Worm (Caenorhabditis elegans) whole organism, L1 larva: ENCODE measurements around the gene DH11.2.

Source experiments
- C04F5.9 ChIP-seq: sonication (generic microtip); optimal IDR thresholded peaks from 2 replicates; lab custom pipeline; 2016; ENCODE audit warnings: missing genetic modification characterization, missing compliant biosample characterization
- C34B4.2 ChIP-seq: sonication (generic microtip); optimal IDR thresholded peaks from 2 replicates; lab custom pipeline; 2017; ENCODE audit warnings: mild to moderate bottlenecking, missing genetic modification characterization, missing compliant biosample characterization
- F16B12.6 ChIP-seq: fragments of 150-350 bp; optimal IDR thresholded peaks from 2 replicates; lab custom pipeline; 2014; ENCODE audit warnings: missing biosample characterization, missing genetic modification characterization
- ama-1 ChIP-seq: fragments of 150-350 bp; optimal IDR thresholded peaks from 2 replicates; lab custom pipeline; 2014
- blmp-1 ChIP-seq: fragments of 150-350 bp; optimal IDR thresholded peaks from 2 replicates; lab custom pipeline; 2014; ENCODE audit warnings: missing biosample characterization, missing genetic modification characterization
- ceh-63 ChIP-seq: fragments of 200-800 bp; sonication (Bioruptor generic); optimal IDR thresholded peaks from 2 replicates; lab custom pipeline; 2018; ENCODE audit warnings: mild to moderate bottlenecking, missing genetic modification characterization, missing compliant biosample characterization
- ceh-82 ChIP-seq, 3 experiments: fragments of 150-350 bp in 1 of 3; sonication (generic microtip) in 2 of 3; optimal IDR thresholded peaks; 2 replicates each; lab custom pipeline; 2014 to 2017; ENCODE audit warnings: missing biosample characterization in 3 of 3, missing genetic modification characterization in 3 of 3
- ceh-88 ChIP-seq: fragments of 200-800 bp; sonication (Bioruptor generic); IDR thresholded peaks from 2 replicates; pipeline ENCODE4 v1.3.6; 2022; ENCODE audit warnings: missing genetic modification characterization, missing compliant biosample characterization
- ces-1 ChIP-seq: fragments of 150-350 bp; optimal IDR thresholded peaks from 2 replicates; lab custom pipeline; 2014; ENCODE audit warnings: missing biosample characterization, missing genetic modification reagents, missing genetic modification characterization
- egl-13 ChIP-seq: sonication (generic microtip); optimal IDR thresholded peaks from 2 replicates; lab custom pipeline; 2016; ENCODE audit warnings: missing genotype, missing genetic modification reagents, missing genetic modification characterization, missing compliant biosample characterization
- elt-3 ChIP-seq, 6 experiments: fragments of 150-350 bp in 1 of 6; sonication (generic microtip); optimal IDR thresholded peaks; 2 replicates each; lab custom pipeline; 2017 to 2018; ENCODE audit warnings: missing biosample characterization in 6 of 6, missing genetic modification characterization in 6 of 6, inconsistent platforms in 1 of 6
- ets-5 ChIP-seq: fragments of 200-800 bp; sonication (Bioruptor generic); IDR thresholded peaks from 2 replicates; pipeline ENCODE4 v1.3.6; 2022; ENCODE audit warnings: missing genetic modification characterization, missing compliant biosample characterization
- fkh-10 ChIP-seq: sonication (generic microtip); optimal IDR thresholded peaks from 2 replicates; lab custom pipeline; 2017; ENCODE audit warnings: missing biosample characterization, missing genetic modification reagents, missing genetic modification characterization
- fkh-4 ChIP-seq: sonication (generic microtip); optimal IDR thresholded peaks from 2 replicates; lab custom pipeline; 2016; ENCODE audit warnings: missing compliant biosample characterization, missing genetic modification characterization, borderline replicate concordance
- hlh-4 ChIP-seq: sonication (generic microtip); optimal IDR thresholded peaks from 2 replicates; lab custom pipeline; 2016; ENCODE audit warnings: mild to moderate bottlenecking, missing genetic modification characterization, missing compliant biosample characterization
- hpl-2 ChIP-seq: fragments of 150-350 bp; optimal IDR thresholded peaks from 2 replicates; lab custom pipeline; 2014; ENCODE audit warnings: missing biosample characterization, missing genetic modification reagents, missing genetic modification characterization
- isw-1 ChIP-seq: fragments of 200-800 bp; sonication (Bioruptor generic); IDR thresholded peaks from 2 replicates; pipeline ENCODE4 v1.3.6; 2022; ENCODE audit warnings: missing genetic modification characterization, missing compliant biosample characterization
- lin-15B ChIP-seq: fragments of 150-350 bp; sonication (generic microtip); optimal IDR thresholded peaks from 3 replicates; lab custom pipeline; 2014; ENCODE audit warnings: missing biosample characterization, missing genetic modification characterization
- lin-39 ChIP-seq: fragments of 150-350 bp; optimal IDR thresholded peaks from 2 replicates; lab custom pipeline; 2014; ENCODE audit warnings: missing biosample characterization, missing genetic modification reagents, missing genetic modification characterization
- mef-2 ChIP-seq: fragments of 150-350 bp; optimal IDR thresholded peaks from 2 replicates; lab custom pipeline; 2014; ENCODE audit warnings: missing biosample characterization, missing genetic modification characterization
- mep-1 ChIP-seq: fragments of 150-350 bp; optimal IDR thresholded peaks from 2 replicates; lab custom pipeline; 2014; ENCODE audit warnings: missing biosample characterization, missing genetic modification characterization
- nhr-19 ChIP-seq: fragments of 200-800 bp; sonication (Bioruptor generic); conservative IDR thresholded peaks from 2 replicates; pipeline ENCODE4 v1.3.6; 2022; ENCODE audit warnings: missing genetic modification characterization, missing compliant biosample characterization
- nhr-20 ChIP-seq: sonication (generic microtip); optimal IDR thresholded peaks from 2 replicates; lab custom pipeline; 2016; ENCODE audit warnings: mild to moderate bottlenecking, missing genetic modification characterization, missing compliant biosample characterization
- nhr-84 ChIP-seq: sonication (generic microtip); optimal IDR thresholded peaks from 2 replicates; lab custom pipeline; 2017; ENCODE audit warnings: missing biosample characterization, missing genetic modification characterization
- nhr-90 ChIP-seq: sonication (generic microtip); optimal IDR thresholded peaks from 2 replicates; lab custom pipeline; 2016; ENCODE audit warnings: mild to moderate bottlenecking, missing genetic modification characterization, missing compliant biosample characterization; ENCODE audit not compliant: poor library complexity
- skn-1 ChIP-seq: fragments of 150-350 bp; optimal IDR thresholded peaks from 2 replicates; lab custom pipeline; 2014; ENCODE audit warnings: missing biosample characterization, missing genetic modification characterization
- snu-23 ChIP-seq: sonication (generic microtip); optimal IDR thresholded peaks from 2 replicates; lab custom pipeline; 2016; ENCODE audit warnings: missing genetic modification characterization, missing compliant biosample characterization
- sup-37 ChIP-seq: fragments of 200-800 bp; sonication (Bioruptor generic); optimal IDR thresholded peaks from 2 replicates; lab custom pipeline; 2018; ENCODE audit warnings: mild to moderate bottlenecking, missing genetic modification characterization, missing compliant biosample characterization
- tbx-2 ChIP-seq: sonication (generic microtip); optimal IDR thresholded peaks from 2 replicates; lab custom pipeline; 2016; ENCODE audit warnings: missing genetic modification characterization, missing compliant biosample characterization
- unc-130 ChIP-seq: fragments of 150-350 bp; optimal IDR thresholded peaks from 2 replicates; lab custom pipeline; 2017; ENCODE audit warnings: missing biosample characterization, missing genetic modification characterization, inconsistent platforms
- unc-30 ChIP-seq: sonication (generic microtip); optimal IDR thresholded peaks from 2 replicates; lab custom pipeline; 2017; ENCODE audit warnings: missing biosample characterization, missing genetic modification characterization
- unc-86 ChIP-seq: sonication (generic microtip); optimal IDR thresholded peaks from 2 replicates; lab custom pipeline; 2016; ENCODE audit warnings: missing genetic modification characterization, missing compliant biosample characterization
- unc-98 ChIP-seq: fragments of 200-800 bp; sonication (Bioruptor generic); IDR thresholded peaks from 2 replicates; pipeline ENCODE4 v1.3.6; 2022; ENCODE audit warnings: missing genetic modification characterization, missing compliant biosample characterization
- xbp-1 ChIP-seq: sonication (generic microtip); optimal IDR thresholded peaks from 2 replicates; lab custom pipeline; 2016; ENCODE audit warnings: missing genetic modification characterization, missing compliant biosample characterization
- ztf-11 ChIP-seq, 2 experiments: sonication (generic microtip); optimal IDR thresholded peaks; 2 replicates each; lab custom pipeline; 2016 to 2017; ENCODE audit warnings: missing genetic modification characterization in 2 of 2, missing biosample characterization in 1 of 2, missing compliant biosample characterization in 1 of 2

Gene DH11.2

DNA sequence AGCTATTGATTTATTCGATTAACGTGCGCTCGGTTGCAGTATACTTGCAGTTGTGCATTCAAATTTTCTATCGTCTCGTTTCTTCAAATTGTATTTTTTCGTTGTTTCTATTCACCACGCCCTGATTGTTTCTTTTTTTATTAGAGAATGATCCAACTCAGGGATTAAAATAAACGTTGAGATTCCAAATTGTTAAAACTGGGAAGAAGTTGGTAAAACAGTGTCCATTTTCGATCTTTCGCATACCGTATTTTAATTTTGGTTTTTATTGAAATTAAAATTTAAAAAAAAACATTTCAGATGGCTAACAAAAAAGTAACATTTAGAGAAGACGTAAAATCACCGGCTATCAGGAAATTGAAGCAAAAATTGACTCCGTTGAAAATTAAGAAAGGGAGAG, 34.6 kb downstream of the DH11.2 start, which contains the start of gene apn-1:
Gene apn-1, plus strand, starts transcription at position 301 of the 400 bp plus-strand sequence.
- TF ChIP-seq egl-13 (tag; lab: Kevin White, UChicago) (no peak), ztf-11 (tag; optimal IDR thresholded peaks at IDR 0.05; lab: Kevin White, UChicago) (no peak), mep-1 (tag; lab: Kevin White, UChicago) (no peak), unc-130 (no peak), snu-23 (GFP tag; lab: Kevin White, UChicago) (no peak), mef-2 (tag; lab: Kevin White, UChicago) (no peak), unc-86 (no peak), hpl-2 (GFP tag; lab: Kevin White, UChicago) (no peak), isw-1 (GFP tag; lab: Robert Waterston, UW) (no peak), ceh-88 (GFP tag; lab: Robert Waterston, UW) (no peak), tbx-2 (tag; lab: Kevin White, UChicago) (no peak), nhr-84 (tag; lab: Kevin White, UChicago) (no peak), ama-1 (lab: Kevin White, UChicago) (no peak)
- TF ChIP-seq, all 84 proteins: peak for 0

DNA sequence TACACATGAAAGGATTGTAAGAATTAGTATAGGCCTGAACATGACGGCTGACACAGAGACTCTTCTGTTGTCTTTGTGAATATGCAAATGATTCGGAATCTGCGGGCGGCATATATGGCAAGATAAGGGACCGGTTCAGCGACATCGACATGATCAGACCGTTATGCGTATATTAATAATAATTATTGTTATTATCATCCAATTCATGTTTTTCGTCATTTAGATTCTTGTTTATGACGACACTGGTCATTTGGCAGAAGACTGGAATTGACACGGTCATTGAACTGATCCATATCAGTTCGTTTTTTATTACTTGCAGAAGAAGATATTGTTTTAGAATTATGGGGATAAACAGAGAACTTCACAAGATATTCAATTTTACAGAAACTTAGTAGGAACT, 37.9 kb downstream of the DH11.2 start, which contains the start of gene mtre-1:
Gene mtre-1, minus strand, starts transcription at position 101 of the 400 bp plus-strand sequence.
- no peak for TF ChIP-seq nhr-19 (GFP tag; lab: Robert Waterston, UW)
- TF ChIP-seq ceh-82 (tag; optimal IDR thresholded peaks at IDR 0.05; lab: Kevin White, UChicago) = no peak
- TF ChIP-seq F16B12.6 (tag; lab: Kevin White, UChicago) = no peak
- no peak for TF ChIP-seq skn-1 (tag; lab: Kevin White, UChicago)
- no peak for TF ChIP-seq egl-13 (tag; lab: Kevin White, UChicago)
- TF ChIP-seq nhr-20 = no peak
- TF ChIP-seq ceh-63 (GFP tag; lab: Kevin White, UChicago) = no peak
- TF ChIP-seq elt-3 (tag; optimal IDR thresholded peaks at IDR 0.05; lab: Kevin White, UChicago) = no peak
- TF ChIP-seq fkh-4 (tag; lab: Kevin White, UChicago) = no peak
- no peak for TF ChIP-seq ces-1 (GFP tag; lab: Kevin White, UChicago)
- no peak for TF ChIP-seq ama-1 (lab: Kevin White, UChicago)
- no peak for TF ChIP-seq hlh-4 (tag; lab: Kevin White, UChicago)
- TF ChIP-seq sup-37 (GFP tag; lab: Kevin White, UChicago) = no peak
- no peak for TF ChIP-seq isw-1 (GFP tag; lab: Robert Waterston, UW)
- no peak for TF ChIP-seq xbp-1

DNA sequence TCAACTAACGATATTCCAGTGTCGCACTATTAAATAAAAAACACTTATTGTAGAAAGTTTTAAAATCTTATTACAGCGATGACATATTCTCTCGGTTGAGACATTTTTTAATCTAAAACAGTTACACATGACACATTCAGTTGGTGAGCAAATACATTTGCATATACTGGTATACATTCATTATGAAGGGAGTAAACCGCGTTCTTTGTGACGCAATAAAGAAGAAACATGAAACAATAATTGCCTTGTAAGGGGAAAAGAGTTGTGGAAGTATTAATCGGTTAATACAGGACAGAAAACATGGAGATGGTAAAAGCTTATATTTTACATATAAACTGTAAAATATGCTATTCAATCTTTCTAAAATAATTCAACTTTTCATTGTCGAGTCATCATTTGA, 38.7 kb downstream of the DH11.2 start:
- TF ChIP-seq ama-1 (lab: Kevin White, UChicago) (no peak), unc-30 (no peak)

DNA sequence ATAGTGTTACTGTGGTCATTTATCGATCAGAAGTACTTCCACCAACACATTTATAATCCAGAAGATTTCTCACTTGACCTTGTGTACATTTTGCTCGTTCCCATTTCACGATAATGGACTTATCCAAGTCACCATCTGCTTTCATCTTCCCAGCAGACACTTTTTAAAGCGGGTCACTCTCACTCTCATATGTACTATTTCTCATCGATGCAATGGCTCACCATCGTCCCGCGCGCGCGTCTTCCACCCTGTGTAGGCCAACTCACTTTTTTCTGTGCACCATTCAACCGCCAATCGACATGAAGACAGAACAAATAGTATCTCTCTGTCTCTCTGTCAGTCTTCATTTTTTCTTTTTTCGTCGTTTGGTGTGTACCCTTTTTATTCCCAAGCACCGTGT, 39.6 kb downstream of the DH11.2 start:
- TF ChIP-seq C04F5.9 (tag; lab: Kevin White, UChicago) (no peak), fkh-10 (GFP tag; lab: Kevin White, UChicago) (no peak), nhr-90 (no peak), hpl-2 (GFP tag; lab: Kevin White, UChicago) (no peak), lin-39 (tag; lab: Kevin White, UChicago) (no peak), lin-15B (tag; lab: Kevin White, UChicago) (no peak), C34B4.2 (tag; lab: Kevin White, UChicago) (no peak), tbx-2 (tag; lab: Kevin White, UChicago) (no peak), unc-98 (GFP tag; lab: Robert Waterston, UW) (no peak), ets-5 (GFP tag; lab: Robert Waterston, UW) (no peak)

DNA sequence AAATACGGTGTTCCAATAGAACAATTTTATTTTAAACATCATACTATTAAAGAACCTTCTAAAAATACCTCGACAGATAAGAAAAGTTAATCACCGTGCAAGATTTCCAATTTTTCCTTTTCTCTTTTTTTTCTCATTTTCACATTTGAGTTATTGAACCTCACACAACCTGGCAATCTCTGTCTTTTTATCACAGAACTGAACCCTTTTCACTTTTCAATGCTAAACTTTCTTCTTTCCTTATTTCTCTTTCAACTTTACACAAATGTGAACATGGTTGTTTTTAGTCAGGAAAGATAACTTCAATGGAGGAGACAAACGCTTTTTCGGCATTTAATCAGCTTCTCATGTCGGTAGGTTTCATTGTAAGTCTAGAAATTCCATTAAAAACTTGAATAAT, 40.2 kb downstream of the DH11.2 start, which contains the start of gene T05H10.4:
Gene T05H10.4, plus strand, starts transcription at position 301 of the 400 bp plus-strand sequence.
- TF ChIP-seq blmp-1 (tag; lab: Kevin White, UChicago) = peak; percentile 53
- TF ChIP-seq hlh-4 (tag; lab: Kevin White, UChicago) = no peak
- TF ChIP-seq, all 84 proteins: peak for 1
